Fruit fly (Drosophila melanogaster) whole organism, prepupa: ENCODE data around the gene Ir7e.

Experiments
- CG10669 ChIP-seq: fragments of 200-800 bp; sonication (Bioruptor generic); optimal IDR thresholded peaks from 3 replicates; lab custom pipeline; 2018; ENCODE audit warnings: missing biosample characterization, mild to moderate bottlenecking, missing genetic modification characterization, moderate library complexity
- CG11294 ChIP-seq: fragments of 200-800 bp; sonication (Bioruptor generic); IDR thresholded peaks from 2 replicates; pipeline ENCODE4 v1.3.6; 2022; ENCODE audit warnings: missing biosample characterization, missing genetic modification characterization
- CG11762 ChIP-seq: fragments of 200-800 bp; sonication (Bioruptor generic); optimal IDR thresholded peaks from 3 replicates; lab custom pipeline; 2016; ENCODE audit warnings: missing biosample characterization, missing genetic modification characterization; ENCODE audit not compliant: insufficient read depth
- CG11902 ChIP-seq: fragments of 200-800 bp; sonication (Bioruptor generic); optimal IDR thresholded peaks from 3 replicates; lab custom pipeline; 2016; ENCODE audit warnings: missing biosample characterization, missing genetic modification characterization
- CG15336 ChIP-seq: fragments of 200-800 bp; sonication (Bioruptor generic); IDR thresholded peaks from 2 replicates; pipeline ENCODE4 v1.3.6; 2022; ENCODE audit warnings: missing biosample characterization, missing genetic modification characterization
- CG1621 ChIP-seq: fragments of 200-800 bp; sonication (Bioruptor generic); optimal IDR thresholded peaks from 3 replicates; lab custom pipeline; 2018; ENCODE audit warnings: missing biosample characterization, mild to moderate bottlenecking, missing genetic modification characterization
- CG16779 ChIP-seq: fragments of 200-800 bp; sonication (Bioruptor generic); optimal IDR thresholded peaks from 3 replicates; lab custom pipeline; 2017; ENCODE audit warnings: missing biosample characterization, mild to moderate bottlenecking, missing genetic modification characterization
- CG3032 ChIP-seq: fragments of 200-800 bp; optimal IDR thresholded peaks from 2 replicates; lab custom pipeline; 2019; ENCODE audit warnings: missing biosample characterization, mild to moderate bottlenecking, missing genetic modification characterization, moderate library complexity
- CG32006 ChIP-seq: fragments of 200-800 bp; sonication (Bioruptor generic); optimal IDR thresholded peaks from 3 replicates; lab custom pipeline; 2017; ENCODE audit warnings: missing biosample characterization, mild to moderate bottlenecking, missing genetic modification characterization
- CG34406 ChIP-seq: fragments of 200-800 bp; sonication (Bioruptor generic); optimal IDR thresholded peaks from 3 replicates; lab custom pipeline; 2016; ENCODE audit warnings: missing biosample characterization, missing genetic modification characterization
- CG6163 ChIP-seq: fragments of 200-800 bp; sonication (Bioruptor generic); IDR thresholded peaks from 3 replicates; pipeline ENCODE4 v1.3.6; 2022; ENCODE audit warnings: missing biosample characterization, missing genetic modification characterization
- CG6276 ChIP-seq: fragments of 200-800 bp; sonication (Bioruptor generic); optimal IDR thresholded peaks from 2 replicates; lab custom pipeline; 2017; ENCODE audit warnings: missing biosample characterization, mild to moderate bottlenecking, missing genetic modification characterization
- CG6792 ChIP-seq: fragments of 200-800 bp; sonication (Bioruptor generic); optimal IDR thresholded peaks from 3 replicates; lab custom pipeline; 2016; ENCODE audit warnings: missing biosample characterization, missing genetic modification characterization
- CG6808 ChIP-seq: fragments of 200-800 bp; sonication (Bioruptor generic); optimal IDR thresholded peaks from 3 replicates; lab custom pipeline; 2017; ENCODE audit warnings: missing biosample characterization, missing genetic modification characterization, mild to moderate bottlenecking, moderate library complexity, missing genetic modification reagents
- CG7368 ChIP-seq: fragments of 200-800 bp; sonication (Bioruptor generic); optimal IDR thresholded peaks from 3 replicates; lab custom pipeline; 2016; ENCODE audit warnings: missing biosample characterization, missing genetic modification characterization
- CG8119 ChIP-seq: fragments of 200-800 bp; sonication (Bioruptor generic); IDR thresholded peaks from 3 replicates; pipeline ENCODE4 v1.3.6; 2022; ENCODE audit warnings: missing biosample characterization, missing genetic modification characterization
- CG8319 ChIP-seq: fragments of 200-800 bp; sonication (Bioruptor generic); optimal IDR thresholded peaks from 3 replicates; lab custom pipeline; 2016; ENCODE audit warnings: missing biosample characterization, missing genetic modification characterization
- CG8632 ChIP-seq: fragments of 200-800 bp; sonication (Bioruptor generic); optimal IDR thresholded peaks from 3 replicates; lab custom pipeline; 2016; ENCODE audit warnings: missing biosample characterization, missing genetic modification characterization
- CG9139 ChIP-seq: fragments of 200-800 bp; sonication (Bioruptor generic); optimal IDR thresholded peaks from 3 replicates; lab custom pipeline; 2017; ENCODE audit warnings: missing biosample characterization, mild to moderate bottlenecking, missing genetic modification characterization
- Eip75B ChIP-seq: fragments of 200-800 bp; sonication (Bioruptor generic); optimal IDR thresholded peaks from 3 replicates; lab custom pipeline; 2016; ENCODE audit warnings: missing biosample characterization, missing genetic modification characterization
- Ets96B ChIP-seq: fragments of 200-800 bp; optimal IDR thresholded peaks from 2 replicates; lab custom pipeline; 2019; ENCODE audit warnings: missing biosample characterization, mild to moderate bottlenecking, missing genetic modification characterization, moderate library complexity
- Gug ChIP-seq: fragments of 200-800 bp; sonication (Bioruptor generic); IDR thresholded peaks from 2 replicates; pipeline ENCODE4 v1.3.6; 2022; ENCODE audit warnings: missing biosample characterization, missing genetic modification characterization
- Hr38 ChIP-seq: sonication (Bioruptor generic); optimal IDR thresholded peaks from 2 replicates; lab custom pipeline; 2016; ENCODE audit warnings: missing biosample characterization, missing genetic modification characterization
- Hr39 ChIP-seq: fragments of 200-800 bp; sonication (Bioruptor generic); optimal IDR thresholded peaks from 2 replicates; lab custom pipeline; 2016; ENCODE audit warnings: missing biosample characterization, missing genetic modification characterization
- Lpt ChIP-seq: fragments of 200-800 bp; sonication (Bioruptor generic); optimal IDR thresholded peaks from 3 replicates; lab custom pipeline; 2016; ENCODE audit warnings: missing biosample characterization, missing genetic modification characterization
- OdsH ChIP-seq: fragments of 200-800 bp; sonication (Bioruptor generic); optimal IDR thresholded peaks from 3 replicates; lab custom pipeline; 2016; ENCODE audit warnings: missing biosample characterization, missing genetic modification characterization
- Smox ChIP-seq: fragments of 200-800 bp; sonication (Bioruptor generic); optimal IDR thresholded peaks from 3 replicates; lab custom pipeline; 2016; ENCODE audit warnings: missing biosample characterization, missing genetic modification characterization
- Sox102F ChIP-seq: fragments of 200-800 bp; sonication (Bioruptor generic); optimal IDR thresholded peaks from 2 replicates; lab custom pipeline; 2016; ENCODE audit warnings: missing biosample characterization, mild to moderate bottlenecking, missing genetic modification characterization
- Sox14 ChIP-seq: fragments of 200-800 bp; sonication (Bioruptor generic); optimal IDR thresholded peaks from 3 replicates; lab custom pipeline; 2016; ENCODE audit warnings: missing biosample characterization, missing genetic modification characterization
- Sox15 ChIP-seq: fragments of 200-800 bp; sonication (Bioruptor generic); optimal IDR thresholded peaks from 3 replicates; lab custom pipeline; 2016; ENCODE audit warnings: missing biosample characterization, missing genetic modification characterization
- achi ChIP-seq: fragments of 200-800 bp; sonication (Bioruptor generic); optimal IDR thresholded peaks from 3 replicates; lab custom pipeline; 2016; ENCODE audit warnings: missing biosample characterization, missing genetic modification characterization
- acj6 ChIP-seq: fragments of 200-800 bp; sonication (Bioruptor generic); optimal IDR thresholded peaks from 3 replicates; lab custom pipeline; 2016; ENCODE audit warnings: missing biosample characterization, missing genetic modification characterization
- cyc ChIP-seq: fragments of 200-800 bp; sonication (Bioruptor generic); optimal IDR thresholded peaks from 3 replicates; lab custom pipeline; 2016; ENCODE audit warnings: missing biosample characterization, missing genetic modification characterization
- dac ChIP-seq: fragments of 200-800 bp; sonication (Bioruptor generic); optimal IDR thresholded peaks from 2 replicates; lab custom pipeline; 2017; ENCODE audit warnings: missing biosample characterization, mild to moderate bottlenecking, missing genetic modification characterization
- dsx ChIP-seq: fragments of 200-800 bp; optimal IDR thresholded peaks from 3 replicates; lab custom pipeline; 2019; ENCODE audit warnings: missing biosample characterization, mild to moderate bottlenecking, missing genetic modification characterization, moderate library complexity; ENCODE audit not compliant: poor library complexity, severe bottlenecking
- eg ChIP-seq: fragments of 200-800 bp; sonication (Bioruptor generic); IDR thresholded peaks from 3 replicates; pipeline ENCODE4 v1.3.6; 2022; ENCODE audit warnings: missing biosample characterization, missing genetic modification characterization
- esn ChIP-seq: fragments of 200-800 bp; sonication (Bioruptor generic); optimal IDR thresholded peaks from 2 replicates; lab custom pipeline; 2016; ENCODE audit warnings: missing biosample characterization, mild to moderate bottlenecking, missing genetic modification characterization, moderate library complexity
- fd59A ChIP-seq: fragments of 200-800 bp; sonication (Bioruptor generic); optimal IDR thresholded peaks from 2 replicates; lab custom pipeline; 2017; ENCODE audit warnings: missing biosample characterization, mild to moderate bottlenecking, missing genetic modification characterization, missing genetic modification reagents
- fd85E ChIP-seq: fragments of 200-800 bp; sonication (Bioruptor generic); optimal IDR thresholded peaks from 3 replicates; lab custom pipeline; 2016; ENCODE audit warnings: missing biosample characterization, missing genetic modification characterization
- net ChIP-seq: fragments of 200-800 bp; sonication (Bioruptor generic); optimal IDR thresholded peaks from 3 replicates; lab custom pipeline; 2016; ENCODE audit warnings: missing biosample characterization, missing genetic modification characterization
- pdm3 ChIP-seq: fragments of 200-800 bp; sonication (Bioruptor generic); optimal IDR thresholded peaks from 3 replicates; lab custom pipeline; 2016; ENCODE audit warnings: missing biosample characterization, missing genetic modification characterization
- salr ChIP-seq, 2 experiments: fragments of 200-800 bp; sonication (Bioruptor generic); optimal IDR thresholded peaks; 3 replicates each; lab custom pipeline; 2016 to 2018; ENCODE audit warnings: missing biosample characterization in 2 of 2, missing genetic modification characterization in 2 of 2, mild to moderate bottlenecking in 1 of 2
- spab ChIP-seq: fragments of 200-800 bp; sonication (Bioruptor generic); optimal IDR thresholded peaks from 2 replicates; lab custom pipeline; 2017; ENCODE audit warnings: missing biosample characterization, mild to moderate bottlenecking, missing genetic modification characterization, missing genetic modification reagents
- ss ChIP-seq, 2 experiments: fragments of 200-800 bp; sonication (Bioruptor generic); optimal IDR thresholded peaks; 2 replicates in 1 of 2; 3 replicates in 1 of 2; lab custom pipeline; 2017 to 2018; ENCODE audit warnings: mild to moderate bottlenecking in 2 of 2, missing biosample characterization in 2 of 2, missing genetic modification characterization in 2 of 2, moderate library complexity in 1 of 2
- svp ChIP-seq: fragments of 200-800 bp; sonication (Bioruptor generic); peaks from one replicate; lab custom pipeline; 2016; ENCODE audit warnings: missing biosample characterization, missing genetic modification characterization
- topi ChIP-seq: fragments of 200-800 bp; sonication (Bioruptor generic); optimal IDR thresholded peaks from 3 replicates; lab custom pipeline; 2016; ENCODE audit warnings: missing biosample characterization, missing genetic modification characterization
- vri ChIP-seq: fragments of 200-800 bp; sonication (Bioruptor generic); optimal IDR thresholded peaks from 3 replicates; lab custom pipeline; 2016; ENCODE audit warnings: missing biosample characterization, mild to moderate bottlenecking, missing genetic modification characterization

Ir7e gene

DNA sequence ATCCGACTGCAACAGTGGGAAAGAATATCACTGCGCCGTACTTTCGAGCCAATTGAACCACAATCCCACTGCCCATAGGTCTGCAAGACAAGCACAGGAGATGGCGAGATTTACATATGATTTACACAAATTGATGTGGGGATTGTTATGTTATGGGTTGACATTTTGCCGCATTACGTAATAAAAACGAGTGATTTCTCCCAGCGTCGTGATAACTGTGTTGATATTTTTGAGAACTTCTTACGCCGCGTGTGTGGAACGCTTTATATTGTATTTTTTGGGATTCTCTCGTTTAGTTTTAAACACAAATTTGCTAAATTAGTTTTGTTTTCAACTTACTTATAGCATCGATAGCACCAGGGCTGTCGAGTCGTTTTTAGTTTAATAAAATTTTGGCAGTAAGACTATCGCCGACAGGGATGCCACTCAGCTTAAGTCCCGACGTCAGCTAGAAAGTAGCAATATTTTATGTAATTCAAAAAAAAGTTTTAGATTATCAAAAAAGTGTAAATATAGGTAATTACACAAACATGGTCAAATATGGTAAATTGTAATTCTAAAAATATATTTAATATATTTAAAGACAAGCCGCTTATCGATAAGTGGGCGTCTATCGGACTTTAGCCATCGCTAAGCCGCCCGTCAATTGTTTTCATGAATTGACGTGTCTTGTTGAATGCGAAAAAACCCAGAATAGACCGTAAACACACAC is 12.1 kb upstream of the Ir7e start, which contains the start of the genes CG45089, ND-MNLL and p115 (continued):
- no peak for TF ChIP-seq fd59A (GFP tag; lab: Kevin White, UChicago)
- peak; percentile 76 for TF ChIP-seq achi (GFP tag; lab: Kevin White, UChicago)
- TF ChIP-seq CG32006 (GFP tag; lab: Kevin White, UChicago), result peak; percentile 6
- TF ChIP-seq Sox15 (GFP tag; lab: Kevin White, UChicago), result no peak
- TF ChIP-seq dac (GFP tag; lab: Kevin White, UChicago), result no peak
- peak; percentile 59 for TF ChIP-seq esn
- no peak for TF ChIP-seq CG9139 (GFP tag; lab: Kevin White, UChicago)
- no peak for TF ChIP-seq CG8632 (GFP tag; lab: Kevin White, UChicago)
- no peak for TF ChIP-seq CG16779 (tag; lab: Kevin White, UChicago)
- TF ChIP-seq, all 60 proteins: peak for 36

DNA sequence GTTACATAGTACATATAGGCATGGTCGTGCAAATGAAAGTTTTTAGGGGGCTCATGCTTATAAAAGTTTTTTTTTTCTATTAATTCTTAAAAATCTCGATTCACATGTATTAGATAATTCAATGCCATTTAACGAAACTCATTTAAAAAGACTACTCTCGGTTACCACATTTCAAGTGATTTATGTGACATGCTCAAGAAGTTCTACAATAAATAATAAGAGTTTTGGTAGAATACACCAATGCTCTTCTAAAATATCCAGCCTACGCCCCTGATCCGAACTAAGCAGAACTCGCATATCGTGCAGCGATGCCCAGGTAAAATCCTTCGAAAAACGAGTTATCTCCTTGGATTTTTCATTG is 11.0 kb upstream of the Ir7e start:
- TF ChIP-seq CG34406 (GFP tag; lab: Kevin White, UChicago), result peak; percentile 41
- TF ChIP-seq Lpt (GFP tag; lab: Kevin White, UChicago), result peak; percentile 27
- TF ChIP-seq fd59A (GFP tag; lab: Kevin White, UChicago), result peak; percentile 32
- TF ChIP-seq esn, result peak; percentile 73
- peak; percentile 56 for TF ChIP-seq vri (GFP tag; lab: Kevin White, UChicago)
- TF ChIP-seq net, result peak; percentile 1
- peak; percentile 70 for TF ChIP-seq Smox (GFP tag; lab: Kevin White, UChicago)
- TF ChIP-seq CG11762 (GFP tag; lab: Kevin White, UChicago), result peak; percentile 46
- TF ChIP-seq Sox14 (GFP tag; lab: Kevin White, UChicago), result peak; percentile 67
- peak; percentile 72 for TF ChIP-seq CG8119 (GFP tag; lab: Robert Waterston, UW)
- TF ChIP-seq achi (GFP tag; lab: Kevin White, UChicago), result peak; percentile 53
- TF ChIP-seq salr (GFP tag; optimal IDR thresholded peaks at IDR 0.05; lab: Kevin White, UChicago), result peak in 1 of 2 experiments; percentile 42
- no peak for TF ChIP-seq CG1621 (tag; lab: Kevin White, UChicago)
- no peak for TF ChIP-seq CG11294 (GFP tag; lab: Robert Waterston, UW)
- TF ChIP-seq acj6 (GFP tag; lab: Kevin White, UChicago), result peak; percentile 65
- peak; percentile 10 for TF ChIP-seq CG11902 (GFP tag; lab: Kevin White, UChicago)
- TF ChIP-seq CG6792 (GFP tag; lab: Kevin White, UChicago), result peak; percentile 48
- TF ChIP-seq fd85E (GFP tag; lab: Kevin White, UChicago), result no peak
- TF ChIP-seq Hr39 (GFP tag; lab: Kevin White, UChicago), result peak; percentile 65
- TF ChIP-seq CG3032 (tag; lab: Kevin White, UChicago), result peak; percentile 43
- TF ChIP-seq CG15336 (GFP tag; lab: Robert Waterston, UW), result peak; percentile 70
- TF ChIP-seq CG8632 (GFP tag; lab: Kevin White, UChicago), result peak; percentile 25
- TF ChIP-seq CG6276, result peak; percentile 48
- TF ChIP-seq CG6163 (GFP tag; lab: Robert Waterston, UW), result 0 out of 3 replicates have a peak, but pooled peaks have one; percentile 25
- TF ChIP-seq OdsH (GFP tag; lab: Kevin White, UChicago), result peak; percentile 63
- no peak for TF ChIP-seq eg (GFP tag; lab: Robert Waterston, UW)
- TF ChIP-seq cyc (GFP tag; lab: Kevin White, UChicago), result peak; percentile 51
- TF ChIP-seq svp (GFP tag; lab: Kevin White, UChicago), result peak; percentile 80
- TF ChIP-seq spab (GFP tag; lab: Kevin White, UChicago), result peak; percentile 8
- no peak for TF ChIP-seq CG7368 (GFP tag; lab: Kevin White, UChicago)
- no peak for TF ChIP-seq CG16779 (tag; lab: Kevin White, UChicago)
- TF ChIP-seq CG10669, result peak; percentile 39
- TF ChIP-seq Hr38 (GFP tag; lab: Kevin White, UChicago), result no peak
- peak; percentile 74 for TF ChIP-seq topi (GFP tag; lab: Kevin White, UChicago)
- peak; percentile 44 for TF ChIP-seq CG6808 (GFP tag; lab: Kevin White, UChicago)
- peak; percentile 1 to 48 for TF ChIP-seq ss (GFP tag; optimal IDR thresholded peaks at IDR 0.05; lab: Kevin White, UChicago)
- peak; percentile 59 for TF ChIP-seq Eip75B (GFP tag; lab: Kevin White, UChicago)
- peak; percentile 41 for TF ChIP-seq Sox102F (GFP tag; lab: Kevin White, UChicago)
- TF ChIP-seq Gug (GFP tag; lab: Robert Waterston, UW), result 0 out of 2 replicates have a peak, but pooled peaks have one; percentile 27
- no peak for TF ChIP-seq dsx (GFP tag; lab: Kevin White, UChicago)
- peak; percentile 67 for TF ChIP-seq pdm3 (GFP tag; lab: Kevin White, UChicago)
- TF ChIP-seq Sox15 (GFP tag; lab: Kevin White, UChicago), result no peak
- TF ChIP-seq Ets96B (tag; lab: Kevin White, UChicago), result peak; percentile 44
- peak; percentile 15 for TF ChIP-seq CG8319 (GFP tag; lab: Kevin White, UChicago)
